Worm (Caenorhabditis elegans): ENCODE results near the gene T10F2.5.

- TF ChIP-seq ama-1 (optimal IDR thresholded peaks at IDR 0.05) (no peak), ceh-13 (GFP tag; optimal IDR thresholded peaks at IDR 0.05) (no peak), flt-1 (GFP tag; IDR thresholded peaks at IDR 0.05) (no peak), hmbx-1 (tag; optimal IDR thresholded peaks at IDR 0.05) (no peak), pes-1 (GFP tag; IDR thresholded peaks at IDR 0.05) (no peak), tbx-11 (GFP tag; IDR thresholded peaks at IDR 0.05) (no peak)
Observed at ce11 chrIII:5130654-5131053, 28.8 kb downstream of the T10F2.5 start.

Measured in whole organism, early embryonic.